Worm (Caenorhabditis elegans) whole organism, midembryonic: ENCODE measurements around the gene C18H7.4.

ENCODE experiments used
- T22C8.4 ChIP-seq: fragments of 200-800 bp; sonication (Bioruptor generic); IDR thresholded peaks from 2 replicates; pipeline ENCODE4 v1.3.6; 2022; ENCODE audit warnings: missing genetic modification characterization, missing compliant biosample characterization
- cog-1 ChIP-seq: sonication (generic microtip); optimal IDR thresholded peaks from 2 replicates; lab custom pipeline; 2016; ENCODE audit warnings: missing genetic modification characterization, missing compliant biosample characterization
- flt-1 ChIP-seq: fragments of 200-800 bp; sonication (Bioruptor generic); IDR thresholded peaks from 2 replicates; pipeline ENCODE4 v1.3.6; 2022; ENCODE audit warnings: missing genetic modification characterization, missing compliant biosample characterization
- klf-2 ChIP-seq: fragments of 200-800 bp; sonication (Bioruptor generic); conservative IDR thresholded peaks from 2 replicates; pipeline ENCODE4 v1.3.6; 2022; ENCODE audit warnings: missing genetic modification reagents, missing genetic modification characterization, missing compliant biosample characterization
- med-1 ChIP-seq: sonication (generic microtip); optimal IDR thresholded peaks from 2 replicates; lab custom pipeline; 2017; ENCODE audit warnings: missing genetic modification characterization, mild to moderate bottlenecking, missing compliant biosample characterization, antibody characterized with exemption, missing genetic modification reagents; ENCODE audit not compliant: insufficient read depth
- ref-1 ChIP-seq: fragments of 200-800 bp; sonication (Bioruptor generic); conservative IDR thresholded peaks from 2 replicates; pipeline ENCODE4 v1.3.6; 2022; ENCODE audit warnings: missing genetic modification reagents, missing genetic modification characterization, missing compliant biosample characterization
- tab-1 ChIP-seq: fragments of 200-800 bp; sonication (Bioruptor generic); IDR thresholded peaks from 2 replicates; pipeline ENCODE4 v1.3.6; 2022; ENCODE audit warnings: missing genetic modification characterization, missing compliant biosample characterization
- ztf-23 ChIP-seq: fragments of 200-800 bp; sonication (Bioruptor generic); IDR thresholded peaks from 2 replicates; pipeline ENCODE4 v1.3.6; 2022; ENCODE audit warnings: missing genetic modification reagents, missing genetic modification characterization, missing compliant biosample characterization
- ztf-29 ChIP-seq: fragments of 200-800 bp; sonication (Bioruptor generic); IDR thresholded peaks from 2 replicates; pipeline ENCODE4 v1.3.6; 2022; ENCODE audit warnings: missing genetic modification reagents, missing genetic modification characterization, missing compliant biosample characterization

C18H7.4 gene

DNA sequence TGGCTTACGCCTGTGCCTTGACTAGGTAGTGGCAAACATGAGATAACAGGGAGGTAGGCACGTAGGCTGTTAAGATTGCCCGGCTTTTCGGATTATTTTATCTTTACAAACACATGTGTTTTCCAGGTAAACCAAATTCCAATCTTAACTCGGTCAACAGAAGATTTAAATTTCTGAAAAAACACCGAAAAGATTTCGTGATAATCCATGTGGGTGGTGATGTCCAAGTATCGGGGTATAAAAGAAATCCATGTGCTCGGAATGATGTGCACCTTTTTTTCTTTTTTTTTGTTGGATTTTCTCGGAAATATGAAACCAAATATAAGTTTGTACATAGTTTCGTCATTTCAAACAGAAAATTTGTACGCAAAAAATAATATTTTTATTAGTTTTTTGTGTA, 50.4 kb downstream of the C18H7.4 start:
- TF ChIP-seq T22C8.4 (GFP tag; lab: Robert Waterston, UW) (no peak), ref-1 (no peak), klf-2 (no peak), ztf-29 (no peak), cog-1 (tag; lab: Kevin White, UChicago) (no peak), flt-1 (GFP tag; lab: Robert Waterston, UW) (no peak), ztf-23 (GFP tag; lab: Robert Waterston, UW) (no peak), tab-1 (GFP tag; lab: Robert Waterston, UW) (no peak), med-1 (GFP tag; lab: Kevin White, UChicago) (no peak)
